Worm (Caenorhabditis elegans) whole organism, L4 larva: ENCODE results near the gene T23E7.2.

ENCODE experiments used
- F10B5.3 ChIP-seq: sonication (generic microtip); optimal IDR thresholded peaks from 2 replicates; lab custom pipeline; 2016; ENCODE audit warnings: mild to moderate bottlenecking, missing genetic modification characterization, missing compliant biosample characterization
- ceh-62 ChIP-seq: sonication (generic microtip); optimal IDR thresholded peaks from 2 replicates; lab custom pipeline; 2017; ENCODE audit warnings: missing biosample characterization, missing genetic modification characterization
- ceh-82 ChIP-seq: sonication (generic microtip); optimal IDR thresholded peaks from 2 replicates; lab custom pipeline; 2017; ENCODE audit warnings: missing biosample characterization, missing genetic modification characterization
- lir-3 ChIP-seq: sonication (generic microtip); optimal IDR thresholded peaks from 2 replicates; lab custom pipeline; 2016; ENCODE audit warnings: mild to moderate bottlenecking, missing genetic modification characterization, missing compliant biosample characterization
- mep-1 ChIP-seq: fragments of 150-350 bp; sonication (generic microtip); optimal IDR thresholded peaks from 3 replicates; lab custom pipeline; 2014; ENCODE audit warnings: missing biosample characterization, missing genetic modification characterization
- nhr-237 ChIP-seq: sonication (generic microtip); optimal IDR thresholded peaks from 2 replicates; lab custom pipeline; 2017; ENCODE audit warnings: missing biosample characterization, missing genetic modification characterization
- nhr-42 ChIP-seq: fragments of 200-800 bp; sonication (Bioruptor generic); IDR thresholded peaks from 2 replicates; pipeline ENCODE4 v1.3.6; 2022; ENCODE audit warnings: missing genetic modification characterization, missing compliant biosample characterization
- pqm-1 ChIP-seq: sonication (generic microtip); optimal IDR thresholded peaks from 2 replicates; lab custom pipeline; 2017; ENCODE audit warnings: missing biosample characterization, missing genetic modification characterization
- zag-1 ChIP-seq: fragments of 150-350 bp; optimal IDR thresholded peaks from 2 replicates; lab custom pipeline; 2014; ENCODE audit warnings: missing biosample characterization, missing genetic modification characterization

DNA sequence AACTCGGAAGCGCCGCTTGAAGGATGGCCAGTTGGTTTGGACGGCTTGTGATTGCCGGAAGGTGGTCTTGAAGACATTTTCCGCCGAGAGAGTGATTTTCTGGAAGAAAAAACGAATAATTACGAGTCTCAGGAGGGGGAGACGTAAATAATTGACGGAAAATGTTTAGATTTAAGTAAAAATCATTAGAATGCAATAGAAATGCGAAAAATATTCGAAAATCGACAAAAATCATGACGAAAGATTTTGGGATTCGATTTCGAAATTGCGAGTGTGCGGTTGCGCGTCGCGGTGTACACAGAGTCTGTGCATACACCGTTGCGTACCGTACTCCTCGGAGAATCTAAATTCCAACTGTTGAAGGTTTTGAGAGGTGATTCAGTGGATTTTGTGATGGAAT lies 40.8 kb downstream of the T23E7.2 start, which contains the start of gene H11L12.1:
- TF ChIP-seq mep-1 (no peak), F10B5.3 (tag; lab: Kevin White, UChicago) (no peak), zag-1 (tag; lab: Kevin White, UChicago) (no peak), ceh-82 (tag; lab: Kevin White, UChicago) (no peak), nhr-42 (GFP tag; lab: Robert Waterston, UW) (no peak), pqm-1 (tag; lab: Kevin White, UChicago) (no peak), nhr-237 (tag; lab: Kevin White, UChicago) (no peak), lir-3 (tag; lab: Kevin White, UChicago) (no peak), ceh-62 (no peak)
